Fruit fly (Drosophila melanogaster): Measurements from ENCODE around the gene CG1146.

CG1146 gene

DNA sequence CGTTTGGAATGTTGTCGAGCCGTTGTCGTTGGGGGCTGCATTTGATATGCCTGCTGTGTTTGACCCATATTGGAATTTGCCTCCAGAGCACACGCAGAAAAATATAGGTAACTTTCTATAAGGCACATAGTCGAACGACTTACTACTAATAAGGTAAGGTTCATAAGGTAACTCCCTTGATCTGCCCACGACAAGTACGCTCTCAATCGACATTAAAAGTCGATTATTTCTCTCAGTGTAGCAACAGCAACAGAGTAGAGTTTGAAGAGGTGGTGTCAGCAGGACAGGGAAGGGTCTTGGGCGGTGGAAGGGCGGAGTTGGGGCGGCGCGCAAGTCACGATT lies 45.1 kb downstream of the CG1146 start (continued):
- peak; percentile 42; the same call in 1 of the 3 replicates for TF ChIP-seq CG34422 (GFP tag; IDR thresholded peaks at IDR 0.05)
- TF ChIP-seq da (GFP tag; optimal IDR thresholded peaks at IDR 0.05), result no peak
- TF ChIP-seq mld (GFP tag; IDR thresholded peaks at IDR 0.05; ENCODE audit: partially characterized antibody), result no peak
- TF ChIP-seq CG4328 (GFP tag; optimal IDR thresholded peaks at IDR 0.05), result no peak
- no peak for TF ChIP-seq CG1233 (GFP tag; optimal IDR thresholded peaks at IDR 0.05)
- peak; percentile 75 for TF ChIP-seq Ets65A (GFP tag)
- peak; percentile 34 for TF ChIP-seq Sox102F (GFP tag; optimal IDR thresholded peaks at IDR 0.05)
- no peak for TF ChIP-seq Mad (GFP tag; optimal IDR thresholded peaks at IDR 0.05)
- no peak for TF ChIP-seq C15 (GFP tag; IDR thresholded peaks at IDR 0.05)
- no peak for TF ChIP-seq eyg (GFP tag; optimal IDR thresholded peaks at IDR 0.05)
- peak; percentile 49; the same call in 1 of the 2 replicates for TF ChIP-seq Xrp1 (GFP tag; IDR thresholded peaks at IDR 0.05)
- no peak for TF ChIP-seq CG16815 (GFP tag; optimal IDR thresholded peaks at IDR 0.05)
- no peak for TF ChIP-seq chm (GFP tag; IDR thresholded peaks at IDR 0.05)
- no peak for TF ChIP-seq slp2 (GFP tag; optimal IDR thresholded peaks at IDR 0.05)
- TF ChIP-seq D19B (GFP tag; optimal IDR thresholded peaks at IDR 0.05), result no peak
- no peak for TF ChIP-seq fru (optimal IDR thresholded peaks at IDR 0.05)
- no peak for TF ChIP-seq CG17612 (GFP tag; IDR thresholded peaks at IDR 0.05)
- no peak for TF ChIP-seq CG32532 (GFP tag; IDR thresholded peaks at IDR 0.05)
- TF ChIP-seq Pdp1 (GFP tag; optimal IDR thresholded peaks at IDR 0.05), result no peak
- TF ChIP-seq CG18262 (tag; optimal IDR thresholded peaks at IDR 0.05), result no peak
- TF ChIP-seq BtbVII (GFP tag; optimal IDR thresholded peaks at IDR 0.05), result no peak
- TF ChIP-seq CG3726 (GFP tag; IDR thresholded peaks at IDR 0.05), result no peak
- no peak for TF ChIP-seq ato (GFP tag; IDR thresholded peaks at IDR 0.05; ENCODE audit: partially characterized antibody)
- TF ChIP-seq Abd-B (GFP tag; optimal IDR thresholded peaks at IDR 0.05), result no peak
- no peak for TF ChIP-seq CG2129 (GFP tag; IDR thresholded peaks at IDR 0.05; ENCODE audit: partially characterized antibody)
- TF ChIP-seq MESR4 (GFP tag; optimal IDR thresholded peaks at IDR 0.05), result no peak
- peak; percentile 39 for TF ChIP-seq ind (GFP tag; optimal IDR thresholded peaks at IDR 0.05)
- TF ChIP-seq tgo (GFP tag; IDR thresholded peaks at IDR 0.05), result no peak; the same call in 2 of the 3 replicates
- no peak for TF ChIP-seq corto (GFP tag; optimal IDR thresholded peaks at IDR 0.05)
- TF ChIP-seq CG13123 (GFP tag; optimal IDR thresholded peaks at IDR 0.05), result no peak
- TF ChIP-seq CG14014 (GFP tag; IDR thresholded peaks at IDR 0.05), result no peak
- TF ChIP-seq CG10366 (GFP tag; IDR thresholded peaks at IDR 0.05), result no peak
- no peak for TF ChIP-seq E2f2 (GFP tag; IDR thresholded peaks at IDR 0.05)
- no peak for TF ChIP-seq z (GFP tag; IDR thresholded peaks at IDR 0.05)
- TF ChIP-seq pan (optimal IDR thresholded peaks at IDR 0.05), result no peak
- TF ChIP-seq pan (GFP tag; optimal IDR thresholded peaks at IDR 0.05 in 1 of 2, IDR thresholded peaks at IDR 0.05 in 1 of 2), result no peak
- no peak for TF ChIP-seq CG12942 (GFP tag; optimal IDR thresholded peaks at IDR 0.05)
- no peak for TF ChIP-seq cwo (GFP tag; optimal IDR thresholded peaks at IDR 0.05)
- TF ChIP-seq hb (GFP tag; IDR thresholded peaks at IDR 0.05; ENCODE audit: partially characterized antibody), result no peak
- TF ChIP-seq vvl (GFP tag; IDR thresholded peaks at IDR 0.05), result peak; percentile 53
- no peak for TF ChIP-seq E2f1 (GFP tag; IDR thresholded peaks at IDR 0.05)
- TF ChIP-seq CG3407 (GFP tag; optimal IDR thresholded peaks at IDR 0.05), result no peak
- TF ChIP-seq vfl (GFP tag; optimal IDR thresholded peaks at IDR 0.05), result no peak
- TF ChIP-seq Spps (tag; optimal IDR thresholded peaks at IDR 0.05), result no peak
- TF ChIP-seq gcm (GFP tag; optimal IDR thresholded peaks at IDR 0.05), result no peak
- TF ChIP-seq pho (GFP tag; optimal IDR thresholded peaks at IDR 0.05), result no peak
- TF ChIP-seq Rx (GFP tag; IDR thresholded peaks at IDR 0.05), result no peak
- TF ChIP-seq Ada2b (GFP tag; IDR thresholded peaks at IDR 0.05), result no peak
- TF ChIP-seq sc (optimal IDR thresholded peaks at IDR 0.05), result no peak
- TF ChIP-seq sc (GFP tag; optimal IDR thresholded peaks at IDR 0.05), result no peak
- no peak for TF ChIP-seq nom (GFP tag; optimal IDR thresholded peaks at IDR 0.05)
- no peak for TF ChIP-seq fd102C (GFP tag; optimal IDR thresholded peaks at IDR 0.05)
- TF ChIP-seq Dad (GFP tag; optimal IDR thresholded peaks at IDR 0.05), result no peak
- no peak for TF ChIP-seq ab (GFP tag; optimal IDR thresholded peaks at IDR 0.05)
